Worm (Caenorhabditis elegans): ENCODE data around the gene T05A8.3.

DNA sequence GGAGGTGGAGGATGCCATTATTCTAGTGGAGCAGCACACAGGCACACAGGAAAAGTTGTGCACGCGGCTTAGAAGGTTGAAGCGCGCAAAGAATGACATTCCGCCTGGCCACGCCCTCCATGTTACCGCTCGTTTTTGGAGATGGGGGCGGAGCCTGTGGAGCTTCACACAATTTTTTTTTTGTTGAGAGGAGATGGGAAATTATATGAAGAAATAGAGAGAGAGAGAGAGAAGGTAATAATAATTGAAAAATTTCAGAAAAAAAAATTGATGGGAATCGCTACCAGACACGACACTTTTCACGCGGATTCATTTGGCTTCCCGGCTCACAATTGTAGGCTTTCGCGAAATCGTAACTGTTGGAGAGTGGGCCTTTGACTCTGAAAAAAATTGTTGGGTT is at the start of gene T05A8.3:
- TF ChIP-seq pha-4 (GFP tag; IDR thresholded peaks at IDR 0.05) (no peak), pha-4 (tag; optimal IDR thresholded peaks at IDR 0.05) (no peak), rbr-2 (tag; optimal IDR thresholded peaks at IDR 0.05) (no peak), unc-62 (GFP tag; optimal IDR thresholded peaks at IDR 0.05 in 1 of 2) (no peak), unc-62 (tag; optimal IDR thresholded peaks at IDR 0.05) (no peak), gei-8 (GFP tag; optimal IDR thresholded peaks at IDR 0.05) (no peak), nhr-76 (tag; optimal IDR thresholded peaks at IDR 0.05) (no peak), nhr-237 (tag; optimal IDR thresholded peaks at IDR 0.05) (no peak)
